Fruit fly (Drosophila melanogaster) Kc167 (cell line): ENCODE measurements around the gene CG3294.

Experiments used
- insv ChIP-seq: fragments of >200 bp; optimal IDR thresholded peaks from 3 replicates; lab custom pipeline; 2018; ENCODE audit warnings: missing external identifiers
- ttk ChIP-seq: sonication (Bioruptor generic); optimal IDR thresholded peaks from 2 replicates; lab custom pipeline; 2017; ENCODE audit warnings: missing external identifiers

dm6 chr2L:4806109-4806508, 11.8 kb downstream of the CG3294 start:
- TF ChIP-seq ttk (lab: Kevin White, UChicago) (no peak), insv (no peak)
